Worm (Caenorhabditis elegans): ENCODE data around the gene srh-30.

DNA sequence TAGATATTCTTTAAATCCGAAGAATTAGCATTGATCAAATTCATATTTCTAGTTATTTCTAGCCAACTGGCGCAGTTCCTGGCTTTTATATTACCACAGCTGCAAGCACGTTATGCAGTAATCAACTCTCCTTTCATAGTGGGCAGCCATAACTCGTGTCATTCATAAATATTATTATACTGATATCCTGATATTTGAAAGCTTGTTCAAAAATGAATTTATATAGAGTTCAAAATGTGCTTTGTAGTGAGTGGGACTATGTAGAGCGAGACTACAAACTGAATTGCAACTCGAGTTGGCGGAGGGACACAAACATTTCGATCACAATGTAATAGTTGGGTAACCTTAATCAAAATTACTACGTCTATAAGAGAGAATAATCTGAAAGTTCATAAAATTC lies at the start of gene srh-30:
- TF ChIP-seq tbx-37 (GFP tag; conservative IDR thresholded peaks at IDR 0.05) (no peak), tra-4 (tag; optimal IDR thresholded peaks at IDR 0.05) (no peak), ama-1 (optimal IDR thresholded peaks at IDR 0.05) (no peak), flt-1 (GFP tag; IDR thresholded peaks at IDR 0.05) (no peak)
